Worm (Caenorhabditis elegans) whole organism, L2 larva: Measurements from ENCODE around the gene cyp-33E3.

ENCODE experiments used
- C34F6.9 ChIP-seq: fragments of 150-350 bp; optimal IDR thresholded peaks from 2 replicates; lab custom pipeline; 2014; ENCODE audit warnings: missing biosample characterization, missing genetic modification characterization
- F13H6.1 ChIP-seq: sonication (generic microtip); optimal IDR thresholded peaks from 2 replicates; lab custom pipeline; 2016; ENCODE audit warnings: missing genetic modification characterization, missing compliant biosample characterization
- R02D3.7 ChIP-seq: fragments of 150-350 bp; optimal IDR thresholded peaks from 2 replicates; lab custom pipeline; 2014; ENCODE audit warnings: missing biosample characterization, missing genetic modification characterization
- Y55F3AM.14 ChIP-seq: fragments of 200-800 bp; sonication (Bioruptor generic); optimal IDR thresholded peaks from 2 replicates; lab custom pipeline; 2018; ENCODE audit warnings: mild to moderate bottlenecking, missing genetic modification characterization, missing compliant biosample characterization
- ZK546.5 ChIP-seq: sonication (generic microtip); optimal IDR thresholded peaks from 2 replicates; lab custom pipeline; 2017; ENCODE audit warnings: missing biosample characterization, missing genetic modification characterization
- alr-1 ChIP-seq: fragments of 150-350 bp; optimal IDR thresholded peaks from 2 replicates; lab custom pipeline; 2014; ENCODE audit warnings: missing biosample characterization, missing genetic modification characterization
- aly-2 ChIP-seq: fragments of 150-350 bp; optimal IDR thresholded peaks from 2 replicates; lab custom pipeline; 2014; ENCODE audit warnings: missing biosample characterization, missing genetic modification characterization
- ama-1 ChIP-seq: fragments of 150-350 bp; optimal IDR thresholded peaks from 2 replicates; lab custom pipeline; 2018; ENCODE audit warnings: inconsistent platforms
- blmp-1 ChIP-seq: sonication (generic microtip); optimal IDR thresholded peaks from 2 replicates; lab custom pipeline; 2017; ENCODE audit warnings: missing genetic modification characterization, mild to moderate bottlenecking, missing compliant biosample characterization, antibody characterized with exemption, moderate library complexity; ENCODE audit not compliant: insufficient read depth
- ceh-16 ChIP-seq: fragments of 150-350 bp; optimal IDR thresholded peaks from 2 replicates; lab custom pipeline; 2014; ENCODE audit warnings: missing biosample characterization, missing genetic modification characterization
- ceh-82 ChIP-seq: fragments of 150-350 bp; optimal IDR thresholded peaks from 2 replicates; lab custom pipeline; 2014; ENCODE audit warnings: missing biosample characterization, missing genetic modification characterization
- crh-2 ChIP-seq: sonication (generic microtip); optimal IDR thresholded peaks from 2 replicates; lab custom pipeline; 2017; ENCODE audit warnings: missing biosample characterization, missing genetic modification characterization
- dmd-4 ChIP-seq: sonication (generic microtip); optimal IDR thresholded peaks from 2 replicates; lab custom pipeline; 2017; ENCODE audit warnings: missing biosample characterization, missing genetic modification characterization
- egl-27 ChIP-seq: sonication (generic microtip); optimal IDR thresholded peaks from 3 replicates; lab custom pipeline; 2017; ENCODE audit warnings: missing biosample characterization, missing genetic modification reagents, missing genetic modification characterization
- elt-1 ChIP-seq: fragments of 150-350 bp; optimal IDR thresholded peaks from 2 replicates; lab custom pipeline; 2014; ENCODE audit warnings: missing biosample characterization, missing genetic modification characterization
- elt-3 ChIP-seq: sonication (generic microtip); optimal IDR thresholded peaks from 2 replicates; lab custom pipeline; 2017; ENCODE audit warnings: missing biosample characterization, missing genetic modification characterization
- fos-1 ChIP-seq: fragments of 150-350 bp; optimal IDR thresholded peaks from 2 replicates; lab custom pipeline; 2014; ENCODE audit warnings: missing biosample characterization, missing genetic modification characterization
- gmeb-1 ChIP-seq: fragments of 150-350 bp; optimal IDR thresholded peaks from 2 replicates; lab custom pipeline; 2014; ENCODE audit warnings: missing biosample characterization, missing genetic modification characterization
- lin-11 ChIP-seq: fragments of 150-350 bp; sonication (generic microtip); optimal IDR thresholded peaks from 2 replicates; lab custom pipeline; 2014; ENCODE audit warnings: missing biosample characterization, missing genetic modification characterization, inconsistent platforms, mixed read lengths
- lin-13 ChIP-seq: fragments of 150-350 bp; optimal IDR thresholded peaks from 2 replicates; lab custom pipeline; 2014; ENCODE audit warnings: missing biosample characterization, missing genetic modification reagents, missing genetic modification characterization
- lin-39 ChIP-seq: fragments of 150-350 bp; optimal IDR thresholded peaks from 2 replicates; lab custom pipeline; 2014; ENCODE audit warnings: missing biosample characterization, missing genetic modification reagents, missing genetic modification characterization
- lsy-2 ChIP-seq, 2 experiments: fragments of 150-350 bp in 1 of 2; sonication (generic microtip) in 1 of 2; optimal IDR thresholded peaks; 2 replicates each; lab custom pipeline; 2014 to 2017; ENCODE audit warnings: missing biosample characterization in 2 of 2, missing genetic modification characterization in 2 of 2
- mab-5 ChIP-seq: fragments of 150-350 bp; optimal IDR thresholded peaks from 2 replicates; lab custom pipeline; 2014; ENCODE audit warnings: missing biosample characterization, missing genetic modification characterization
- mbf-1 ChIP-seq: sonication (generic microtip); optimal IDR thresholded peaks from 2 replicates; lab custom pipeline; 2017; ENCODE audit warnings: missing biosample characterization, missing genetic modification characterization
- mdl-1 ChIP-seq, 2 experiments: fragments of 150-350 bp in 1 of 2; sonication (generic microtip) in 1 of 2; optimal IDR thresholded peaks; 2 replicates each; lab custom pipeline; 2017; ENCODE audit warnings: missing biosample characterization in 2 of 2, missing genetic modification characterization in 2 of 2
- nhr-10 ChIP-seq: sonication (generic microtip); optimal IDR thresholded peaks from 2 replicates; lab custom pipeline; 2017; ENCODE audit warnings: missing biosample characterization, missing genetic modification characterization
- nhr-11 ChIP-seq: fragments of 150-350 bp; optimal IDR thresholded peaks from 2 replicates; lab custom pipeline; 2014; ENCODE audit warnings: missing biosample characterization, missing genetic modification characterization
- nhr-12 ChIP-seq: fragments of 150-350 bp; optimal IDR thresholded peaks from 2 replicates; lab custom pipeline; 2014; ENCODE audit warnings: missing biosample characterization, missing genetic modification characterization
- nhr-129 ChIP-seq: fragments of 150-350 bp; optimal IDR thresholded peaks from 2 replicates; lab custom pipeline; 2014; ENCODE audit warnings: missing biosample characterization, missing genetic modification characterization
- nhr-21 ChIP-seq: fragments of 150-350 bp; optimal IDR thresholded peaks from 2 replicates; lab custom pipeline; 2014; ENCODE audit warnings: missing biosample characterization, missing genetic modification characterization
- nhr-23 ChIP-seq: fragments of 150-350 bp; optimal IDR thresholded peaks from 2 replicates; lab custom pipeline; 2014; ENCODE audit warnings: missing biosample characterization, missing genetic modification reagents, missing genetic modification characterization
- nhr-237 ChIP-seq: fragments of 150-350 bp; optimal IDR thresholded peaks from 2 replicates; lab custom pipeline; 2014; ENCODE audit warnings: missing biosample characterization, missing genetic modification characterization
- nhr-25 ChIP-seq: fragments of 150-350 bp; sonication (generic microtip); optimal IDR thresholded peaks from 3 replicates; lab custom pipeline; 2014; ENCODE audit warnings: missing biosample characterization, missing genetic modification characterization
- nhr-6 ChIP-seq: fragments of 150-350 bp; optimal IDR thresholded peaks from 2 replicates; lab custom pipeline; 2014; ENCODE audit warnings: missing biosample characterization, missing genetic modification characterization
- nhr-77 ChIP-seq: fragments of 150-350 bp; optimal IDR thresholded peaks from 2 replicates; lab custom pipeline; 2014; ENCODE audit warnings: missing biosample characterization, missing genetic modification characterization
- peb-1 ChIP-seq: fragments of 150-350 bp; optimal IDR thresholded peaks from 2 replicates; lab custom pipeline; 2014; ENCODE audit warnings: missing biosample characterization, missing genetic modification characterization
- sem-4 ChIP-seq: fragments of 150-350 bp; optimal IDR thresholded peaks from 2 replicates; lab custom pipeline; 2014; ENCODE audit warnings: missing biosample characterization, missing genetic modification reagents, missing genetic modification characterization
- skn-1 ChIP-seq: sonication (generic microtip); optimal IDR thresholded peaks from 2 replicates; lab custom pipeline; 2017; ENCODE audit warnings: missing biosample characterization, missing genetic modification characterization
- sma-3 ChIP-seq: sonication (generic microtip); optimal IDR thresholded peaks from 2 replicates; lab custom pipeline; 2016; ENCODE audit warnings: missing genetic modification reagents, missing genetic modification characterization, missing compliant biosample characterization
- sma-9 ChIP-seq, 2 experiments: fragments of 150-350 bp in 1 of 2; sonication (generic microtip) in 1 of 2; optimal IDR thresholded peaks; 2 replicates each; lab custom pipeline; 2014 to 2016; ENCODE audit warnings: missing genetic modification characterization in 2 of 2, mild to moderate bottlenecking in 1 of 2, missing biosample characterization in 1 of 2, missing compliant biosample characterization in 1 of 2, missing genetic modification reagents in 1 of 2, moderate library complexity in 1 of 2
- unc-39 ChIP-seq: fragments of 150-350 bp; optimal IDR thresholded peaks from 2 replicates; lab custom pipeline; 2014; ENCODE audit warnings: missing biosample characterization, missing genetic modification characterization
- unc-55 ChIP-seq: fragments of 150-350 bp; sonication (generic microtip); optimal IDR thresholded peaks from 3 replicates; lab custom pipeline; 2014; ENCODE audit warnings: missing biosample characterization, missing genetic modification reagents, missing genetic modification characterization
- unc-62 ChIP-seq: fragments of 150-350 bp; optimal IDR thresholded peaks from 2 replicates; lab custom pipeline; 2014; ENCODE audit warnings: missing biosample characterization, missing genetic modification reagents, missing genetic modification characterization
- zag-1 ChIP-seq: fragments of 150-350 bp; optimal IDR thresholded peaks from 2 replicates; lab custom pipeline; 2014; ENCODE audit warnings: missing biosample characterization, missing genetic modification characterization
- ztf-1 ChIP-seq: fragments of 200-800 bp; sonication (Bioruptor generic); conservative IDR thresholded peaks from 2 replicates; pipeline ENCODE4 v1.3.6; 2022; ENCODE audit warnings: missing genetic modification characterization, missing compliant biosample characterization
- ztf-11 ChIP-seq: sonication (generic microtip); optimal IDR thresholded peaks from 2 replicates; lab custom pipeline; 2017; ENCODE audit warnings: missing biosample characterization, missing genetic modification characterization
- ztf-4 ChIP-seq: fragments of 150-350 bp; optimal IDR thresholded peaks from 2 replicates; lab custom pipeline; 2014; ENCODE audit warnings: missing biosample characterization, missing genetic modification characterization

cyp-33E3 gene

DNA sequence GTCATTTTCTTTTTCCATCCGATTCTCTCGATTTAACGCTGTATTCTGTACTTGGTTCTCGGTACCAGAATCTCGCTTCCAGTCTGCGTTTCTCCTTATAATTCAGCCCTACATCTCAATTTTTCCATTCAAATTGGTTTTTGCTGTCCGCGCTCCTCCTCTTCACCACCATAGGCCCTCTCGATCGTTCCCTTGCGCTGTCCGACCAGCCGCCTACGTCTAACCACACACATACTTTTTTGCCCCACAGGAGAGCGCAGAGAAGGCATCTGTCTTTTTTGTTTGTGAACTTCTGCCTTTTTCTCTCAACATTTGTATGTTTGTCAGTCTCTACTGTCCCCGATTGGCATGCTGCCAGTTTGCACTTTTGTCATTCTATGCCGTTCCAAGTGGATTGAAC is 12.5 kb downstream of the cyp-33E3 start, which contains the start of gene F42A9.11 (continued):
- TF ChIP-seq ZK546.5 (no peak), ceh-82 (no peak), ama-1 (no peak), skn-1 (tag; lab: Kevin White, UChicago) (no peak), peb-1 (tag; lab: Kevin White, UChicago) (no peak), nhr-129 (peak; percentile 55), nhr-11 (no peak), nhr-6 (tag; lab: Kevin White, UChicago) (no peak), zag-1 (tag; lab: Kevin White, UChicago) (no peak), egl-27 (tag; lab: Kevin White, UChicago) (peak; percentile 16), mab-5 (tag; lab: Kevin White, UChicago) (no peak), aly-2 (tag; lab: Kevin White, UChicago) (no peak), C34F6.9 (peak; percentile 46), nhr-77 (tag; lab: Kevin White, UChicago) (no peak), R02D3.7 (tag; lab: Kevin White, UChicago) (no peak), lin-39 (no peak), F13H6.1 (tag; lab: Kevin White, UChicago) (peak; percentile 61), dmd-4 (tag; lab: Kevin White, UChicago) (no peak)

- no peak for TF ChIP-seq gmeb-1 (tag; lab: Kevin White, UChicago)
- TF ChIP-seq nhr-21, result no peak
- TF ChIP-seq lsy-2 (tag; optimal IDR thresholded peaks at IDR 0.05; lab: Kevin White, UChicago), result no peak
- TF ChIP-seq nhr-23 (tag; lab: Kevin White, UChicago), result no peak
- TF ChIP-seq elt-3 (tag; lab: Kevin White, UChicago), result no peak
- no peak for TF ChIP-seq lin-11 (tag; lab: Kevin White, UChicago)
- no peak for TF ChIP-seq F13H6.1 (tag; lab: Kevin White, UChicago)
- no peak for TF ChIP-seq alr-1 (tag; lab: Kevin White, UChicago)
- no peak for TF ChIP-seq nhr-11
- TF ChIP-seq crh-2 (tag; lab: Kevin White, UChicago), result no peak
- TF ChIP-seq nhr-12 (tag; lab: Kevin White, UChicago), result no peak
Measured at ce11 chrIV:8628262-8628661, 13.5 kb downstream of the cyp-33E3 start.

ce11 chrIV:8629609-8630052 is 14.8 kb downstream of the cyp-33E3 start:
- TF ChIP-seq unc-39 (tag; lab: Kevin White, UChicago) (no peak), peb-1 (tag; lab: Kevin White, UChicago) (no peak), lin-11 (tag; lab: Kevin White, UChicago) (no peak), aly-2 (tag; lab: Kevin White, UChicago) (no peak), mbf-1 (no peak), F13H6.1 (tag; lab: Kevin White, UChicago) (peak; percentile 86), egl-27 (tag; lab: Kevin White, UChicago) (no peak), lin-13 (GFP tag; lab: Kevin White, UChicago) (no peak), Y55F3AM.14 (GFP tag; lab: Kevin White, UChicago) (no peak), nhr-12 (tag; lab: Kevin White, UChicago) (no peak), unc-55 (GFP tag; lab: Kevin White, UChicago) (peak; percentile 65), nhr-21 (no peak), nhr-23 (tag; lab: Kevin White, UChicago) (no peak), blmp-1 (tag; lab: Kevin White, UChicago) (no peak), sem-4 (tag; lab: Kevin White, UChicago) (peak; percentile 56), ztf-11 (tag; lab: Kevin White, UChicago) (no peak), mdl-1 (tag; optimal IDR thresholded peaks at IDR 0.05; lab: Kevin White, UChicago) (peak in 1 of 2 experiments; percentile 36), C34F6.9 (peak; percentile 59), skn-1 (tag; lab: Kevin White, UChicago) (no peak), nhr-77 (tag; lab: Kevin White, UChicago) (no peak), sma-3 (GFP tag; lab: Kevin White, UChicago) (no peak), unc-62 (GFP tag; lab: Kevin White, UChicago) (no peak), ztf-4 (tag; lab: Kevin White, UChicago) (peak; percentile 61), lin-39 (no peak), R02D3.7 (tag; lab: Kevin White, UChicago) (no peak), ceh-16 (tag; lab: Kevin White, UChicago) (no peak), nhr-237 (tag; lab: Kevin White, UChicago) (no peak), nhr-6 (tag; lab: Kevin White, UChicago) (no peak), nhr-11 (no peak), lsy-2 (tag; optimal IDR thresholded peaks at IDR 0.05; lab: Kevin White, UChicago) (peak; percentile 35 to 59), ama-1 (no peak), ZK546.5 (no peak), elt-3 (tag; lab: Kevin White, UChicago) (no peak), fos-1 (no peak), mab-5 (tag; lab: Kevin White, UChicago) (no peak), crh-2 (tag; lab: Kevin White, UChicago) (peak; percentile 59), nhr-10 (tag; lab: Kevin White, UChicago) (no peak), elt-1 (tag; lab: Kevin White, UChicago) (no peak), sma-9 (GFP tag; optimal IDR thresholded peaks at IDR 0.05; lab: Kevin White, UChicago) (peak; percentile 63), sma-9 (tag; optimal IDR thresholded peaks at IDR 0.05; lab: Kevin White, UChicago) (no peak), gmeb-1 (tag; lab: Kevin White, UChicago) (no peak), nhr-25 (no peak), ztf-1 (no peak), nhr-129 (peak; percentile 83), alr-1 (tag; lab: Kevin White, UChicago) (no peak)
